Worm (Caenorhabditis elegans) whole organism, late embryonic: ENCODE results near the gene F07H5.13.

ENCODE experiments used
- C08G9.2 ChIP-seq: sonication (generic microtip); optimal IDR thresholded peaks from 2 replicates; lab custom pipeline; 2016; ENCODE audit warnings: mild to moderate bottlenecking, missing genetic modification characterization, moderate library complexity, missing compliant biosample characterization
- ama-1 ChIP-seq: fragments of 150-350 bp; optimal IDR thresholded peaks from 2 replicates; lab custom pipeline; 2014
- ceh-6 ChIP-seq: fragments of 200-800 bp; sonication (Bioruptor generic); optimal IDR thresholded peaks from 2 replicates; lab custom pipeline; 2018; ENCODE audit warnings: mild to moderate bottlenecking, missing genetic modification characterization, missing compliant biosample characterization
- mec-3 ChIP-seq: sonication (generic microtip); optimal IDR thresholded peaks from 2 replicates; lab custom pipeline; 2016; ENCODE audit warnings: borderline replicate concordance, missing genetic modification characterization, missing compliant biosample characterization
- unc-86 ChIP-seq: sonication (generic microtip); optimal IDR thresholded peaks from 2 replicates; lab custom pipeline; 2016; ENCODE audit warnings: missing genetic modification characterization, missing compliant biosample characterization

DNA sequence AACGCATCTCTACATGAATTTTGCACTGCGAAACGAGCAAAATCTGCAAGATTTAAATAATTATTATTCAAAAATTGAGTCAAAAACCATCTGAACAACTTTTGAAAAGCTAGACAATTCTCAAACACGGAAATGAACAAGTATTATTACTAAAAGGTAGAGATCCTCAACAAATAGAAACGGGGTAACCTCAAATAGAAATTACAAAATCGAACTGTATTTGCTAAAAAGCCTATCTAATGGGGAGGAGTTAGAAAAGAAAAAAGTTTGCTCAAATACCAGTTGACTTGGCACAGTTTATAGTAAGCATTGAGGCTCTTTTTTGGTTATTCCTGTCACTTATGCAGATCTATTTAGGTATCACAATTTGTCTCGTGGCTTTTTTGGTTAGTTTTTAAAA is 35.4 kb downstream of the F07H5.13 start, which contains the start of gene nas-25:
- TF ChIP-seq C08G9.2 (tag; lab: Kevin White, UChicago) (no peak), ama-1 (lab: Kevin White, UChicago) (no peak), unc-86 (no peak), mec-3 (tag; lab: Kevin White, UChicago) (no peak), ceh-6 (GFP tag; lab: Kevin White, UChicago) (no peak)
